Fruit fly (Drosophila melanogaster): ENCODE measurements around the gene CG42359.
A peak's percentile ranks its signal among the peaks of the same experiment; 100 is the strongest.

The CG42359 gene

dm6 chr3R:19153502-19153983 lies 8.6 kb downstream of the CG42359 start, which contains the start of gene CG5835:
Gene CG5835 (minus strand): TSS chr3R:19153686.
- TF ChIP-seq jing (GFP tag; optimal IDR thresholded peaks at IDR 0.05) (no peak), CG1832 (GFP tag; optimal IDR thresholded peaks at IDR 0.05) (no peak), CG9727 (GFP tag; optimal IDR thresholded peaks at IDR 0.05) (no peak), E2f2 (GFP tag; IDR thresholded peaks at IDR 0.05) (no peak), CG13624 (GFP tag; optimal IDR thresholded peaks at IDR 0.05) (no peak), Hr3 (GFP tag; optimal IDR thresholded peaks at IDR 0.05) (no peak), CG9817 (tag; optimal IDR thresholded peaks at IDR 0.05) (no peak), Eip74EF (GFP tag; optimal IDR thresholded peaks at IDR 0.05) (no peak), run (tag; optimal IDR thresholded peaks at IDR 0.05) (no peak), Sox100B (GFP tag; optimal IDR thresholded peaks at IDR 0.05) (peak; percentile 17), sna (GFP tag; IDR thresholded peaks at IDR 0.05; ENCODE audit: partially characterized antibody) (no peak), repo (GFP tag; optimal IDR thresholded peaks at IDR 0.05) (no peak), Atf6 (GFP tag; IDR thresholded peaks at IDR 0.05) (no peak), CG12155 (GFP tag; optimal IDR thresholded peaks at IDR 0.05) (no peak), Dek (tag; optimal IDR thresholded peaks at IDR 0.05) (no peak), btn (GFP tag; optimal IDR thresholded peaks at IDR 0.05) (no peak), Oli (tag; optimal IDR thresholded peaks at IDR 0.05) (no peak), CG15269 (tag; optimal IDR thresholded peaks at IDR 0.05) (peak; percentile 37), CG4424 (GFP tag; optimal IDR thresholded peaks at IDR 0.05) (peak; percentile 11), emc (GFP tag; optimal IDR thresholded peaks at IDR 0.05) (no peak), HmgZ (tag; optimal IDR thresholded peaks at IDR 0.05) (peak; percentile 52), crol (GFP tag; IDR thresholded peaks at IDR 0.05) (no peak), Tbp (GFP tag; optimal IDR thresholded peaks at IDR 0.05) (no peak), dysf (GFP tag; IDR thresholded peaks at IDR 0.05) (no peak), pnt (GFP tag; optimal IDR thresholded peaks at IDR 0.05) (no peak), mld (GFP tag; IDR thresholded peaks at IDR 0.05; ENCODE audit: partially characterized antibody) (no peak), Deaf1 (tag; optimal IDR thresholded peaks at IDR 0.05) (peak; percentile 72), tio (GFP tag; optimal IDR thresholded peaks at IDR 0.05) (no peak), CG8281 (tag; optimal IDR thresholded peaks at IDR 0.05) (no peak), cad (GFP tag; optimal IDR thresholded peaks at IDR 0.05) (no peak), CG12236 (GFP tag; optimal IDR thresholded peaks at IDR 0.05) (no peak), CG3407 (GFP tag; optimal IDR thresholded peaks at IDR 0.05) (no peak), zf30C (GFP tag; optimal IDR thresholded peaks at IDR 0.05) (no peak), Bgb (GFP tag; IDR thresholded peaks at IDR 0.05; ENCODE audit: partially characterized antibody) (peak; percentile 53; the same call in 1 of the 2 replicates), Drgx (GFP tag; IDR thresholded peaks at IDR 0.05) (peak; percentile 7; the same call in 1 of the 2 replicates), Aef1 (GFP tag; IDR thresholded peaks at IDR 0.05) (no peak), Asciz (GFP tag; optimal IDR thresholded peaks at IDR 0.05) (no peak), CG11093 (GFP tag; IDR thresholded peaks at IDR 0.05) (no peak), usp (GFP tag; optimal IDR thresholded peaks at IDR 0.05) (no peak), en (GFP tag; optimal IDR thresholded peaks at IDR 0.05) (no peak), tup (GFP tag; optimal IDR thresholded peaks at IDR 0.05) (no peak), Usf (GFP tag; optimal IDR thresholded peaks at IDR 0.05) (no peak), CG11695 (GFP tag; IDR thresholded peaks at IDR 0.05) (peak; percentile 55; the same call in 2 of the 3 replicates), nerfin-1 (tag; optimal IDR thresholded peaks at IDR 0.05) (no peak), CG15514 (GFP tag; optimal IDR thresholded peaks at IDR 0.05) (peak; percentile 36), CG3065 (GFP tag; optimal IDR thresholded peaks at IDR 0.05) (no peak), Neu2 (GFP tag; optimal IDR thresholded peaks at IDR 0.05; ENCODE audit: borderline replicate concordance) (no peak), Bdp1 (GFP tag; optimal IDR thresholded peaks at IDR 0.05) (no peak), Trl (optimal IDR thresholded peaks at IDR 0.05) (peak in 1 of 2 experiments; percentile 4), Trl (GFP tag; optimal IDR thresholded peaks at IDR 0.05) (no peak), MBD-R2 (GFP tag; IDR thresholded peaks at IDR 0.05) (no peak), CG8924 (tag; optimal IDR thresholded peaks at IDR 0.05) (no peak)
